Worm (Caenorhabditis elegans): ENCODE measurements around the gene K02E2.7.

DNA sequence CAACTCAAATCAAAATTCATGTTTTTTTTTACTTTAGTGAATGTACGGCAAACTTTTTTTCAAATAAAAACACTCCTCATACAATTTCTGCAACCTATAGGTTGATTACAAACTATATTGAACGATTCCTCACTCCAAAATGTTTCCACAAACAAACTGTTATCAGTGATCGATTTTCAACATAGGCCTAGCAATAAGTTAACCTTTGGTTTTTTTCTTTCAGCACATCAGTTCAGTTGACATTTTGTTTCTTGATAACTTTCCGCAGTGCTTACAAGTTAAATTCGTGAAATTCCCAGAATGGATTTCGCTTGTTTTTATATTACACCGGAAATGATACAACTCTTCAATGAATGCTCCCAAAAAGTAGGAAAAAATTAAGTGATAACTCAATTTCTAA lies 573 bp upstream of the K02E2.7 start, which contains the start of gene F53H2.1:
- TF ChIP-seq ama-1 (optimal IDR thresholded peaks at IDR 0.05), result no peak
- no peak for TF ChIP-seq scrt-1 (GFP tag; IDR thresholded peaks at IDR 0.05)
- no peak for TF ChIP-seq aly-1 (tag; optimal IDR thresholded peaks at IDR 0.05)
- no peak for TF ChIP-seq tbx-11 (GFP tag; IDR thresholded peaks at IDR 0.05)
- TF ChIP-seq hmg-4 (GFP tag; optimal IDR thresholded peaks at IDR 0.05), result no peak

Measured in whole organism, early embryonic.